Fruit fly (Drosophila melanogaster) whole organism, embryonic: ENCODE data around the gene miple1.
A peak's percentile ranks its signal among the peaks of the same experiment; 100 is the strongest.

Source experiments
- Adf1 ChIP-seq: fragments of 200-800 bp; sonication (Bioruptor generic); IDR thresholded peaks from 2 replicates; pipeline ENCODE4 v1.3.6; 2022; ENCODE audit warnings: missing biosample characterization, missing genetic modification characterization
- Atf-2 ChIP-seq: fragments of 200-800 bp; sonication (Bioruptor generic); optimal IDR thresholded peaks from 2 replicates; lab custom pipeline; 2016; ENCODE audit warnings: missing biosample characterization, missing genetic modification characterization
- CG10431 ChIP-seq: fragments of 200-800 bp; sonication (Bioruptor generic); optimal IDR thresholded peaks from 3 replicates; lab custom pipeline; 2018; ENCODE audit warnings: missing biosample characterization, mild to moderate bottlenecking, missing genetic modification characterization
- CG10543 ChIP-seq: fragments of 200-800 bp; sonication (Bioruptor generic); optimal IDR thresholded peaks from 3 replicates; lab custom pipeline; 2017; ENCODE audit warnings: missing biosample characterization, mild to moderate bottlenecking, missing genetic modification characterization, moderate library complexity
- CG10959 ChIP-seq: fragments of 200-800 bp; sonication (Bioruptor generic); IDR thresholded peaks from 2 replicates; pipeline ENCODE4 v1.3.6; 2022; ENCODE audit warnings: missing biosample characterization, missing genetic modification characterization
- CG12942 ChIP-seq: fragments of 200-800 bp; sonication (Bioruptor generic); optimal IDR thresholded peaks from 3 replicates; lab custom pipeline; 2016; ENCODE audit warnings: missing biosample characterization, missing genetic modification characterization
- CG13287 ChIP-seq: fragments of 200-800 bp; sonication (Bioruptor generic); IDR thresholded peaks from 2 replicates; pipeline ENCODE4 v1.3.6; 2022; ENCODE audit warnings: missing biosample characterization, missing genetic modification characterization; ENCODE audit not compliant: partially characterized antibody
- CG14050 ChIP-seq: fragments of 200-800 bp; sonication (Bioruptor generic); IDR thresholded peaks from 3 replicates; pipeline ENCODE4 v1.3.6; 2022; ENCODE audit warnings: missing biosample characterization, missing genetic modification characterization
- CG14441 ChIP-seq: fragments of 200-800 bp; sonication (Bioruptor generic); IDR thresholded peaks from 2 replicates; pipeline ENCODE4 v1.3.6; 2022; ENCODE audit warnings: missing biosample characterization, missing genetic modification characterization
- CG1529 ChIP-seq: fragments of 200-800 bp; sonication (Bioruptor generic); optimal IDR thresholded peaks from 3 replicates; lab custom pipeline; 2018; ENCODE audit warnings: missing biosample characterization, missing genetic modification characterization
- CG15514 ChIP-seq: fragments of 200-800 bp; sonication (Bioruptor generic); optimal IDR thresholded peaks from 3 replicates; lab custom pipeline; 2017; ENCODE audit warnings: missing biosample characterization, missing genetic modification characterization, mild to moderate bottlenecking, moderate library complexity, missing genetic modification reagents
- CG17612 ChIP-seq: fragments of 200-800 bp; sonication (Bioruptor generic); IDR thresholded peaks from 2 replicates; pipeline ENCODE4 v1.3.6; 2022; ENCODE audit warnings: missing biosample characterization, missing genetic modification characterization
- CG1832 ChIP-seq: fragments of 200-800 bp; sonication (Bioruptor generic); optimal IDR thresholded peaks from 2 replicates; lab custom pipeline; 2017; ENCODE audit warnings: missing biosample characterization, mild to moderate bottlenecking, missing genetic modification characterization, inconsistent platforms
- CG18476 ChIP-seq: fragments of 200-800 bp; sonication (Bioruptor generic); optimal IDR thresholded peaks from 2 replicates; lab custom pipeline; 2016; ENCODE audit warnings: missing biosample characterization, mild to moderate bottlenecking, missing genetic modification characterization
- CG2875 ChIP-seq: fragments of 200-800 bp; sonication (Bioruptor generic); optimal IDR thresholded peaks from 2 replicates; lab custom pipeline; 2017; ENCODE audit warnings: missing biosample characterization, mild to moderate bottlenecking, missing genetic modification characterization, missing genetic modification reagents
- CG30020 ChIP-seq: fragments of 200-800 bp; optimal IDR thresholded peaks from 2 replicates; lab custom pipeline; 2019; ENCODE audit warnings: missing biosample characterization, mild to moderate bottlenecking, missing genetic modification characterization, moderate library complexity
- CG32767 ChIP-seq: fragments of 200-800 bp; sonication (Bioruptor generic); IDR thresholded peaks from 2 replicates; pipeline ENCODE4 v1.3.6; 2022; ENCODE audit warnings: missing biosample characterization, missing genetic modification characterization
- CG3407 ChIP-seq: fragments of 200-800 bp; sonication (Bioruptor generic); optimal IDR thresholded peaks from 2 replicates; lab custom pipeline; 2018; ENCODE audit warnings: missing biosample characterization, mild to moderate bottlenecking, missing genetic modification characterization
- CG3838 ChIP-seq: fragments of 200-800 bp; sonication (Bioruptor generic); optimal IDR thresholded peaks from 3 replicates; lab custom pipeline; 2016; ENCODE audit warnings: missing biosample characterization, missing genetic modification characterization
- CG6175 ChIP-seq: fragments of 200-800 bp; sonication (Bioruptor generic); IDR thresholded peaks from 3 replicates; pipeline ENCODE4 v1.3.6; 2022; ENCODE audit warnings: missing biosample characterization, missing genetic modification characterization
- CG6683 ChIP-seq: fragments of 200-800 bp; sonication (Bioruptor generic); optimal IDR thresholded peaks from 2 replicates; lab custom pipeline; 2017; ENCODE audit warnings: missing biosample characterization, mild to moderate bottlenecking, missing genetic modification characterization, missing genetic modification reagents
- CG7271 ChIP-seq: fragments of 200-800 bp; sonication (Bioruptor generic); optimal IDR thresholded peaks from 2 replicates; lab custom pipeline; 2018; ENCODE audit warnings: missing biosample characterization, mild to moderate bottlenecking, missing genetic modification characterization, moderate library complexity
- CoRest ChIP-seq: fragments of 200-800 bp; sonication (Bioruptor generic); optimal IDR thresholded peaks from 3 replicates; lab custom pipeline; 2018; ENCODE audit warnings: missing biosample characterization, mild to moderate bottlenecking, missing genetic modification characterization, moderate library complexity
- Dip2 ChIP-seq: fragments of 200-800 bp; sonication (Bioruptor generic); IDR thresholded peaks from 2 replicates; pipeline ENCODE4 v1.3.6; 2022; ENCODE audit warnings: missing biosample characterization, missing genetic modification characterization
- Dip3 ChIP-seq: fragments of 200-800 bp; sonication (Bioruptor generic); optimal IDR thresholded peaks from 3 replicates; lab custom pipeline; 2016; ENCODE audit warnings: missing biosample characterization, missing genetic modification characterization
- Dll ChIP-seq: fragments of 200-800 bp; sonication (Bioruptor generic); IDR thresholded peaks from 4 replicates; pipeline ENCODE4 v1.3.6; 2022; ENCODE audit warnings: missing biosample characterization, missing genetic modification characterization; ENCODE audit not compliant: partially characterized antibody
- Jarid2 ChIP-seq: fragments of 200-800 bp; sonication (Bioruptor generic); optimal IDR thresholded peaks from 3 replicates; lab custom pipeline; 2017; ENCODE audit warnings: mild to moderate bottlenecking, missing biosample characterization, missing genetic modification reagents, missing genetic modification characterization
- Oaz ChIP-seq: fragments of 200-800 bp; sonication (Bioruptor generic); IDR thresholded peaks from 2 replicates; pipeline ENCODE4 v1.3.6; 2022; ENCODE audit warnings: missing biosample characterization, missing genetic modification characterization
- Poxn ChIP-seq: fragments of 200-800 bp; sonication (Bioruptor generic); IDR thresholded peaks from 2 replicates; pipeline ENCODE4 v1.3.6; 2022; ENCODE audit warnings: missing biosample characterization, missing genetic modification characterization
- Taf1 ChIP-seq: fragments of 200-800 bp; sonication (Bioruptor generic); IDR thresholded peaks from 2 replicates; pipeline ENCODE4 v1.3.6; 2022; ENCODE audit warnings: missing biosample characterization, missing genetic modification characterization
- Xrp1 ChIP-seq: fragments of 200-800 bp; sonication (Bioruptor generic); IDR thresholded peaks from 2 replicates; pipeline ENCODE4 v1.3.6; 2022; ENCODE audit warnings: missing biosample characterization, missing genetic modification characterization
- br ChIP-seq: fragments of >200 bp; optimal IDR thresholded peaks from 2 replicates; lab custom pipeline; 2017
- bsh ChIP-seq, 2 experiments: fragments of 200-800 bp; sonication (Bioruptor generic); optimal IDR thresholded peaks; 2 replicates each; lab custom pipeline; 2017 to 2018; ENCODE audit warnings: mild to moderate bottlenecking in 2 of 2, missing biosample characterization in 2 of 2, missing genetic modification characterization in 2 of 2, moderate library complexity in 1 of 2
- caup ChIP-seq: fragments of 200-800 bp; sonication (Bioruptor generic); optimal IDR thresholded peaks from 3 replicates; lab custom pipeline; 2017; ENCODE audit warnings: missing biosample characterization, mild to moderate bottlenecking, missing genetic modification characterization, moderate library complexity; ENCODE audit not compliant: severe bottlenecking
- chinmo ChIP-seq: fragments of 200-800 bp; sonication (Bioruptor generic); IDR thresholded peaks from 4 replicates; pipeline ENCODE4 v1.3.6; 2022; ENCODE audit warnings: missing biosample characterization, missing genetic modification characterization; ENCODE audit not compliant: partially characterized antibody
- croc ChIP-seq: fragments of 200-800 bp; sonication (Bioruptor generic); conservative IDR thresholded peaks from 3 replicates; pipeline ENCODE4 v1.3.6; 2022; ENCODE audit warnings: missing biosample characterization, missing genetic modification characterization
- da ChIP-seq: fragments of 200-800 bp; sonication (Bioruptor generic); optimal IDR thresholded peaks from 2 replicates; lab custom pipeline; 2016; ENCODE audit warnings: missing biosample characterization, missing genetic modification characterization
- ems ChIP-seq: fragments of 200-800 bp; sonication (Bioruptor generic); optimal IDR thresholded peaks from 3 replicates; lab custom pipeline; 2016; ENCODE audit warnings: missing biosample characterization, missing genetic modification characterization
- en ChIP-seq: fragments of 200-800 bp; sonication (Bioruptor generic); optimal IDR thresholded peaks from 2 replicates; lab custom pipeline; 2016; ENCODE audit warnings: missing biosample characterization, missing genetic modification characterization
- her ChIP-seq: fragments of 200-800 bp; sonication (Bioruptor generic); optimal IDR thresholded peaks from 2 replicates; lab custom pipeline; 2016; ENCODE audit warnings: missing biosample characterization, missing genetic modification characterization
- jigr1 ChIP-seq: fragments of 200-800 bp; sonication (Bioruptor generic); IDR thresholded peaks from 3 replicates; pipeline ENCODE4 v1.3.6; 2022; ENCODE audit warnings: missing biosample characterization, missing genetic modification characterization
- mam ChIP-seq: fragments of 200-800 bp; sonication (Bioruptor generic); optimal IDR thresholded peaks from 3 replicates; lab custom pipeline; 2016; ENCODE audit warnings: missing biosample characterization, missing genetic modification characterization
- nau ChIP-seq: fragments of 200-800 bp; sonication (Bioruptor generic); optimal IDR thresholded peaks from 3 replicates; lab custom pipeline; 2017; ENCODE audit warnings: missing biosample characterization, mild to moderate bottlenecking, missing genetic modification characterization, missing genetic modification reagents
- p53 ChIP-seq: fragments of 200-800 bp; sonication (Bioruptor generic); optimal IDR thresholded peaks from 2 replicates; lab custom pipeline; 2016; ENCODE audit warnings: missing biosample characterization, missing genetic modification characterization
- phol ChIP-seq: fragments of 200-800 bp; sonication (Bioruptor generic); optimal IDR thresholded peaks from 3 replicates; lab custom pipeline; 2018; ENCODE audit warnings: missing biosample characterization, mild to moderate bottlenecking, missing genetic modification characterization, moderate library complexity
- slp2 ChIP-seq: fragments of 200-800 bp; sonication (Bioruptor generic); optimal IDR thresholded peaks from 2 replicates; lab custom pipeline; 2016; ENCODE audit warnings: missing biosample characterization, missing genetic modification characterization
- tna ChIP-seq: fragments of 200-800 bp; sonication (Bioruptor generic); IDR thresholded peaks from 2 replicates; pipeline ENCODE4 v1.3.6; 2022; ENCODE audit warnings: missing biosample characterization, missing genetic modification characterization; ENCODE audit not compliant: partially characterized antibody
- trem ChIP-seq: fragments of 200-800 bp; optimal IDR thresholded peaks from 3 replicates; lab custom pipeline; 2019; ENCODE audit warnings: missing biosample characterization, mild to moderate bottlenecking, missing genetic modification characterization, moderate library complexity
- vnd ChIP-seq: fragments of 200-800 bp; sonication (Bioruptor generic); IDR thresholded peaks from 3 replicates; pipeline ENCODE4 v1.3.6; 2022; ENCODE audit warnings: missing biosample characterization, missing genetic modification characterization; ENCODE audit not compliant: partially characterized antibody
- wor ChIP-seq: fragments of 200-800 bp; sonication (Bioruptor generic); IDR thresholded peaks from 2 replicates; pipeline ENCODE4 v1.3.6; 2022; ENCODE audit warnings: missing biosample characterization, missing genetic modification characterization

The miple1 gene

DNA sequence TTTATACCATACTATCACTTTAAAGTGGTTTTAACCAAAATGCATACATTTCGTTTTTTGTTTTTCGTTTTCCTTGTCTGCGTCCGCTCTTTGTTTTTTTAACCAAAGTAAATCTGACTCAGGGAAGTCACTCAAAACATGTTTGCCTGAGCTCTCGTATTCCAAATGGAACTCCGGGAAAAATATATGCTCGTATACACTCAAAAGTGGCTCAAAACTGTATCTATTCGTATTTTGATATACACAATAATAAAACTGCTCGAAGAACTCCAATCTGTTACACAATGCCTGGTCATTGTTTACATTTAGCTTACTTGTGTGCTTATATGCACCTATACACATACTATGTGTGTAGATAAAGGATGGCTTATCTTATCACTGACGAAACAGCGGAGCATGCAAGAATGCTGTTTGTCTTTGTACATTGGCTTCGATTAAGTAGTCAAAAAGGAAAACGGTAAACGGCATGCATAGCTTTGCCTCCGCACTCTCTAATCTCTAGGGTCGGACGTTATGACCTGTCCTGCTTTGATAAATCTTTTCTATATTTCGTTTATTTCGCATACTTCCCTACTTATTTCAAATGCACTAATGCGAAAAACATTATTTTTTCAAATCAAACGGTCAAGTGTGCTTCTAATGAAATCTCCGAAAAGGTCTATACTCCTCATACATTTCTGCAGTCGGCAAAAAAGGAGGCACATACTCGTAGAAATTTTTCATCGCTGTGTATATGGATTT lies 3.8 kb downstream of the miple1 start, which contains the start of gene miple2 (continued):
- TF ChIP-seq CG3407 (GFP tag; lab: Kevin White, UChicago): peak; percentile 32
- TF ChIP-seq da (GFP tag; lab: Kevin White, UChicago): no peak
- TF ChIP-seq chinmo (GFP tag; lab: Robert Waterston, UW): peak; percentile 68; the same call in 3 of the 4 replicates
- no peak for TF ChIP-seq CG14050 (GFP tag; lab: Robert Waterston, UW)
- TF ChIP-seq CG6175: no peak
- TF ChIP-seq CoRest: peak; percentile 43
- TF ChIP-seq CG7271 (tag; lab: Kevin White, UChicago): no peak
- TF ChIP-seq Dll (GFP tag; lab: Robert Waterston, UW): no peak
- no peak for TF ChIP-seq CG10959 (GFP tag; lab: Robert Waterston, UW)
- TF ChIP-seq CG6683 (GFP tag; lab: Kevin White, UChicago): peak; percentile 56
- TF ChIP-seq Jarid2 (GFP tag; lab: Kevin White, UChicago): no peak
- TF ChIP-seq CG14441 (GFP tag; lab: Robert Waterston, UW): 0 out of 2 replicates have a peak, but pooled peaks have one; percentile 14
- no peak for TF ChIP-seq croc (GFP tag; lab: Robert Waterston, UW)
- no peak for TF ChIP-seq nau (GFP tag; lab: Kevin White, UChicago)
- TF ChIP-seq wor (GFP tag; lab: Robert Waterston, UW): no peak
- TF ChIP-seq vnd (GFP tag; lab: Robert Waterston, UW): no peak
- no peak for TF ChIP-seq her
- TF ChIP-seq tna: no peak
- no peak for TF ChIP-seq en (GFP tag; lab: Kevin White, UChicago)
- TF ChIP-seq CG10543 (GFP tag; lab: Kevin White, UChicago): peak; percentile 70
- peak; percentile 26 to 38 for TF ChIP-seq bsh (GFP tag; optimal IDR thresholded peaks at IDR 0.05; lab: Kevin White, UChicago)
- no peak for TF ChIP-seq jigr1
- TF ChIP-seq CG17612 (GFP tag; lab: Robert Waterston, UW): no peak
- no peak for TF ChIP-seq CG18476 (GFP tag; lab: Kevin White, UChicago)
- TF ChIP-seq Xrp1: peak; percentile 60
- TF ChIP-seq Dip2: no peak
- TF ChIP-seq caup (GFP tag; lab: Kevin White, UChicago): peak; percentile 28
- peak; percentile 33 for TF ChIP-seq slp2 (GFP tag; lab: Kevin White, UChicago)
- no peak for TF ChIP-seq Taf1
- TF ChIP-seq CG1529 (GFP tag; lab: Kevin White, UChicago): peak; percentile 55
- TF ChIP-seq ems: no peak
- TF ChIP-seq p53: no peak
- no peak for TF ChIP-seq Oaz (GFP tag; lab: Robert Waterston, UW)
- TF ChIP-seq CG12942: peak; percentile 21
- no peak for TF ChIP-seq Adf1 (GFP tag; lab: Robert Waterston, UW)
- no peak for TF ChIP-seq br (lab: Kevin White, UChicago)
- peak; percentile 55 for TF ChIP-seq Atf-2 (GFP tag; lab: Kevin White, UChicago)
- TF ChIP-seq CG32767 (GFP tag; lab: Robert Waterston, UW): peak; percentile 88
- no peak for TF ChIP-seq CG1832 (GFP tag; lab: Kevin White, UChicago)
- TF ChIP-seq CG3838: no peak
- TF ChIP-seq CG30020: peak; percentile 13
- TF ChIP-seq Dip3: no peak
- TF ChIP-seq CG13287 (GFP tag; lab: Robert Waterston, UW): no peak
- TF ChIP-seq Poxn (GFP tag; lab: Robert Waterston, UW): no peak
- no peak for TF ChIP-seq CG15514 (GFP tag; lab: Kevin White, UChicago)
- peak; percentile 47 for TF ChIP-seq CG10431 (GFP tag; lab: Kevin White, UChicago)
- peak; percentile 14 for TF ChIP-seq mam (GFP tag; lab: Kevin White, UChicago)
- peak; percentile 47 for TF ChIP-seq phol (tag; lab: Kevin White, UChicago)
- peak; percentile 53 for TF ChIP-seq CG2875 (GFP tag; lab: Kevin White, UChicago)
- TF ChIP-seq trem: no peak
